Worm (Caenorhabditis elegans) whole organism, midembryonic: ENCODE measurements around the gene hex-3.

ENCODE experiments used
- T22C8.4 ChIP-seq: fragments of 200-800 bp; sonication (Bioruptor generic); IDR thresholded peaks from 2 replicates; pipeline ENCODE4 v1.3.6; 2022; ENCODE audit warnings: missing genetic modification characterization, missing compliant biosample characterization
- cog-1 ChIP-seq: sonication (generic microtip); optimal IDR thresholded peaks from 2 replicates; lab custom pipeline; 2016; ENCODE audit warnings: missing genetic modification characterization, missing compliant biosample characterization
- klf-2 ChIP-seq: fragments of 200-800 bp; sonication (Bioruptor generic); conservative IDR thresholded peaks from 2 replicates; pipeline ENCODE4 v1.3.6; 2022; ENCODE audit warnings: missing genetic modification reagents, missing genetic modification characterization, missing compliant biosample characterization
- ztf-23 ChIP-seq: fragments of 200-800 bp; sonication (Bioruptor generic); IDR thresholded peaks from 2 replicates; pipeline ENCODE4 v1.3.6; 2022; ENCODE audit warnings: missing genetic modification reagents, missing genetic modification characterization, missing compliant biosample characterization
- ztf-29 ChIP-seq: fragments of 200-800 bp; sonication (Bioruptor generic); IDR thresholded peaks from 2 replicates; pipeline ENCODE4 v1.3.6; 2022; ENCODE audit warnings: missing genetic modification reagents, missing genetic modification characterization, missing compliant biosample characterization

DNA sequence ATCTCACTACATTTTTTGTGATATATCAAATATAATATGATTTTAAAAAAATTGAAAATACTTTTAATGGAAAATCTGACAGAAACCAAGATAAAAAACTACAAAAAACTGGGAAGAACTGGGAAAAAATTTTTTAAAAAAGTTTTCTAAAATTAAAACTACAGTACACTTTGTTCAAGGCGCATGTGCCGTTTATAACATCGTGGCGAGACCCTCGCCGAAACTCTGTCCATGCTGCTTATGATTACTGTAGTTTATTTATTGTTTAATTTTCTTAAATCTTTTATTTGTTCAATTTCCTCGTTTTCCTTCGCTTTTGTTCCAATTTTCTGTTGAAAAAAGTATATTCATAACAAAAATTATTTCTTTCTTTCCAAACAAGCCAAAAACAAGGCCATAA, 32.4 kb downstream of the hex-3 start, which contains the start of gene athp-1:
- TF ChIP-seq cog-1 (tag; lab: Kevin White, UChicago) (no peak), ztf-29 (GFP tag; lab: Robert Waterston, UW) (no peak), T22C8.4 (GFP tag; lab: Robert Waterston, UW) (no peak), ztf-23 (GFP tag; lab: Robert Waterston, UW) (no peak), klf-2 (GFP tag; lab: Robert Waterston, UW) (no peak)
